Worm (Caenorhabditis elegans) whole organism, L4 larva: ENCODE measurements around the gene F23F12.3.

Experiments used
- F10B5.3 ChIP-seq: sonication (generic microtip); optimal IDR thresholded peaks from 2 replicates; lab custom pipeline; 2016; ENCODE audit warnings: mild to moderate bottlenecking, missing genetic modification characterization, missing compliant biosample characterization
- F26F4.8 ChIP-seq: fragments of 200-800 bp; sonication (Bioruptor generic); conservative IDR thresholded peaks from 2 replicates; pipeline ENCODE4 v1.3.6; 2022; ENCODE audit warnings: missing genetic modification characterization, missing compliant biosample characterization
- F37D6.2 ChIP-seq: sonication (generic microtip); optimal IDR thresholded peaks from 2 replicates; lab custom pipeline; 2016; ENCODE audit warnings: mild to moderate bottlenecking, missing genetic modification characterization, missing compliant biosample characterization
- T26A8.4 ChIP-seq: fragments of 200-800 bp; sonication (Bioruptor generic); IDR thresholded peaks from 2 replicates; pipeline ENCODE4 v1.3.6; 2022; ENCODE audit warnings: missing genetic modification characterization, missing compliant biosample characterization
- Y48G9A.11 ChIP-seq: fragments of 200-800 bp; sonication (Bioruptor generic); IDR thresholded peaks from 2 replicates; pipeline ENCODE4 v1.3.6; 2022; ENCODE audit warnings: missing genetic modification reagents, missing genetic modification characterization, missing compliant biosample characterization
- Y5F2A.4 ChIP-seq: fragments of 200-800 bp; sonication (Bioruptor generic); optimal IDR thresholded peaks from 2 replicates; lab custom pipeline; 2018; ENCODE audit warnings: mild to moderate bottlenecking, missing genetic modification characterization, missing compliant biosample characterization
- Y75B8A.6 ChIP-seq: fragments of 200-800 bp; sonication (Bioruptor generic); IDR thresholded peaks from 2 replicates; pipeline ENCODE4 v1.3.6; 2022; ENCODE audit warnings: missing genetic modification reagents, missing genetic modification characterization, missing compliant biosample characterization
- ZK337.2 ChIP-seq: fragments of 200-800 bp; sonication (Bioruptor generic); IDR thresholded peaks from 2 replicates; pipeline ENCODE4 v1.3.6; 2022; ENCODE audit warnings: missing genetic modification reagents, missing genetic modification characterization, missing compliant biosample characterization
- ZK546.5 ChIP-seq, 2 experiments: sonication (generic microtip); optimal IDR thresholded peaks; 2 replicates each; lab custom pipeline; 2017; ENCODE audit warnings: missing biosample characterization in 2 of 2, missing genetic modification characterization in 2 of 2
- aha-1 ChIP-seq: fragments of 150-350 bp; peaks from one replicate; lab custom pipeline; 2014; ENCODE audit warnings: missing biosample characterization, missing genetic modification characterization
- ama-1 ChIP-seq: fragments of 150-350 bp; optimal IDR thresholded peaks from 2 replicates; lab custom pipeline; 2014; ENCODE audit warnings: inconsistent platforms, mixed read lengths
- ceh-32 ChIP-seq: sonication (generic microtip); optimal IDR thresholded peaks from 2 replicates; lab custom pipeline; 2016; ENCODE audit warnings: mild to moderate bottlenecking, missing genetic modification characterization, missing compliant biosample characterization; ENCODE audit not compliant: poor library complexity
- ceh-44 ChIP-seq: fragments of 200-800 bp; sonication (Bioruptor generic); IDR thresholded peaks from 2 replicates; pipeline ENCODE4 v1.3.6; 2022; ENCODE audit warnings: missing genetic modification reagents, missing genetic modification characterization, missing compliant biosample characterization
- ceh-82 ChIP-seq: sonication (generic microtip); optimal IDR thresholded peaks from 2 replicates; lab custom pipeline; 2017; ENCODE audit warnings: missing biosample characterization, missing genetic modification characterization
- cey-2 ChIP-seq: sonication (generic microtip); optimal IDR thresholded peaks from 3 replicates; lab custom pipeline; 2017; ENCODE audit warnings: missing genetic modification characterization, mild to moderate bottlenecking, missing compliant biosample characterization, antibody characterized with exemption, borderline replicate concordance; ENCODE audit not compliant: insufficient read depth
- daf-12 ChIP-seq: fragments of 150-350 bp; optimal IDR thresholded peaks from 2 replicates; lab custom pipeline; 2014; ENCODE audit warnings: missing biosample characterization, missing genetic modification reagents, missing genetic modification characterization
- dmd-6 ChIP-seq: fragments of 200-800 bp; sonication (Bioruptor generic); IDR thresholded peaks from 2 replicates; pipeline ENCODE4 v1.3.6; 2022; ENCODE audit warnings: missing genetic modification reagents, missing genetic modification characterization, missing compliant biosample characterization
- fkh-10 ChIP-seq: fragments of 150-350 bp; optimal IDR thresholded peaks from 2 replicates; lab custom pipeline; 2014; ENCODE audit warnings: missing biosample characterization, missing genetic modification reagents, missing genetic modification characterization
- gei-8 ChIP-seq: fragments of 200-800 bp; sonication (Bioruptor generic); optimal IDR thresholded peaks from 2 replicates; lab custom pipeline; 2018; ENCODE audit warnings: mild to moderate bottlenecking, missing genetic modification characterization, missing compliant biosample characterization
- hmg-1.1 ChIP-seq: fragments of 200-800 bp; sonication (Bioruptor generic); IDR thresholded peaks from 2 replicates; pipeline ENCODE4 v1.3.6; 2022; ENCODE audit warnings: missing genetic modification reagents, missing genetic modification characterization, missing compliant biosample characterization
- madf-5 ChIP-seq, 2 experiments: fragments of 200-800 bp; sonication (Bioruptor generic); IDR thresholded peaks; 2 replicates each; pipeline ENCODE4 v1.3.6; 2022; ENCODE audit warnings: missing compliant biosample characterization in 2 of 2, missing genetic modification characterization in 2 of 2
- mdt-29 ChIP-seq: fragments of 200-800 bp; sonication (Bioruptor generic); IDR thresholded peaks from 2 replicates; pipeline ENCODE4 v1.3.6; 2022; ENCODE audit warnings: missing genetic modification reagents, missing genetic modification characterization, missing compliant biosample characterization
- mxl-3 ChIP-seq: fragments of 200-800 bp; sonication (Bioruptor generic); optimal IDR thresholded peaks from 2 replicates; lab custom pipeline; 2018; ENCODE audit warnings: mild to moderate bottlenecking, missing genetic modification characterization, missing compliant biosample characterization
- nhr-102 ChIP-seq: sonication (generic microtip); optimal IDR thresholded peaks from 2 replicates; lab custom pipeline; 2016; ENCODE audit warnings: mild to moderate bottlenecking, missing genetic modification characterization, moderate library complexity, missing compliant biosample characterization
- nhr-42 ChIP-seq: fragments of 200-800 bp; sonication (Bioruptor generic); IDR thresholded peaks from 2 replicates; pipeline ENCODE4 v1.3.6; 2022; ENCODE audit warnings: missing genetic modification characterization, missing compliant biosample characterization
- nhr-48 ChIP-seq: sonication (generic microtip); optimal IDR thresholded peaks from 2 replicates; lab custom pipeline; 2016; ENCODE audit warnings: mild to moderate bottlenecking, missing genetic modification characterization, missing compliant biosample characterization
- nhr-77 ChIP-seq: fragments of 150-350 bp; optimal IDR thresholded peaks from 2 replicates; lab custom pipeline; 2014; ENCODE audit warnings: missing biosample characterization, missing genetic modification characterization
- pha-4 ChIP-seq, 2 experiments: fragments of 150-350 bp in 1 of 2; fragments of 200-800 bp in 1 of 2; sonication (Bioruptor generic) in 1 of 2; IDR thresholded peaks in 1 of 2; optimal IDR thresholded peaks in 1 of 2; 2 replicates each; pipeline versions ENCODE4 v1.3.6 to Lab custom; 2014 to 2022; ENCODE audit warnings: missing genetic modification characterization in 2 of 2, missing genetic modification reagents in 2 of 2, missing biosample characterization in 1 of 2, missing compliant biosample characterization in 1 of 2
- php-3 ChIP-seq: fragments of 200-800 bp; sonication (Bioruptor generic); IDR thresholded peaks from 2 replicates; pipeline ENCODE4 v1.3.6; 2022; ENCODE audit warnings: missing genetic modification reagents, missing genetic modification characterization, missing compliant biosample characterization
- set-16 ChIP-seq: fragments of 200-800 bp; sonication (Bioruptor generic); IDR thresholded peaks from 2 replicates; pipeline ENCODE4 v1.3.6; 2022; ENCODE audit warnings: missing genetic modification reagents, missing genetic modification characterization, missing compliant biosample characterization
- unc-130 ChIP-seq: sonication (generic microtip); optimal IDR thresholded peaks from 2 replicates; lab custom pipeline; 2016; ENCODE audit warnings: missing genetic modification reagents, missing genetic modification characterization, missing compliant biosample characterization
- zip-11 ChIP-seq: fragments of 200-800 bp; sonication (Bioruptor generic); IDR thresholded peaks from 2 replicates; pipeline ENCODE4 v1.3.6; 2022; ENCODE audit warnings: missing genetic modification characterization, missing compliant biosample characterization

The F23F12.3 gene

DNA sequence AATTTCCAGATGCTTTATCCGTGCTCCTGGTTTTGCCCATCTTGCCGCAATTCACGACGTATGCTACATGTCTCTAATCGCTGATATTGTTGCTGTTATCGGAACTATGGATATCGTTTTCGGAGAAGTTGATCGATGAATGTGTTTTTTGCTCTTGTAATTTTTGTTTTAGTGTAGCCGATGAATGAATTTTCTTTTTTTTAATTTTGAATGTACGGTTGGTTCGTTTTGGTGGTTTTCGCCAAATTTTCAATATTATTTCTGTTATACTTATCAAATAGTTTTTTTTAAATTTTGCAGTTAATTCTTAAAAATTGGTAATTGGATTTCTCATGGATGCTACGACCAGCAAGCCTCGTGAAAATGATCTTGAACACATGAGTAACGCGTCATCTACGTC lies 33.3 kb upstream of the F23F12.3 start, which contains the start of gene T26A5.2:
Gene T26A5.2 (plus strand): TSS at position 301 of the 400 bp plus-strand sequence.
- peak; percentile 4 for TF ChIP-seq aha-1 (tag; lab: Kevin White, UChicago)
- no peak for TF ChIP-seq fkh-10 (GFP tag; lab: Kevin White, UChicago)
- TF ChIP-seq mxl-3 (GFP tag; lab: Kevin White, UChicago): no peak
- no peak for TF ChIP-seq Y5F2A.4 (GFP tag; lab: Kevin White, UChicago)

ce11 chrIII:6471451-6471850 lies 28.9 kb upstream of the F23F12.3 start, which contains the start of gene wht-6:
Gene wht-6 (plus strand): TSS chrIII:6471751.
- TF ChIP-seq nhr-42 (GFP tag; lab: Robert Waterston, UW): no peak
- TF ChIP-seq Y48G9A.11 (GFP tag; lab: Robert Waterston, UW): no peak
- TF ChIP-seq unc-130 (GFP tag; lab: Kevin White, UChicago): no peak
- TF ChIP-seq gei-8 (GFP tag; lab: Kevin White, UChicago): no peak

DNA sequence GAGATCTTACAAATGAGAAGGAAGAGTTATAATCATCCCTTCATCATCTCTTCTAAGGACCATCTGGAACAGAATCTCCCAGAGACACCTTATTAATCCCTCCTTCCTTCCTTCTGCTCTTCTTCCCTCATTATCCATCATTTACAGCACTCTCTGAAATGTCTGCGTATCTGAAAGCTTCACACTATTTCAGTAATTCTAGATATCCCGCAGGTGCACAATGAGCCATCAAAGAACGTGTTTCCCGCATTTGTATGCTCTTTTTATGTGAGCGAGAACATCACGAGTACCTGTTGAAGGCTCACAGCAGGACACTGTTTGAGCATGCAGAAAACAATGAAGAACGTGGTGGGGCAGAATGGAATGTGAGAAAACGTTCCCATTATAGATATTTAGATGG lies 23.9 kb upstream of the F23F12.3 start:
- TF ChIP-seq hmg-1.1 (GFP tag; lab: Robert Waterston, UW): no peak
- TF ChIP-seq ceh-32: no peak
- TF ChIP-seq nhr-48 (tag; lab: Kevin White, UChicago): no peak
- no peak for TF ChIP-seq aha-1 (tag; lab: Kevin White, UChicago)
- TF ChIP-seq php-3: no peak
- no peak for TF ChIP-seq nhr-77 (tag; lab: Kevin White, UChicago)
- TF ChIP-seq ZK546.5 (tag; optimal IDR thresholded peaks at IDR 0.05; lab: Kevin White, UChicago): no peak
- TF ChIP-seq F10B5.3 (tag; lab: Kevin White, UChicago): no peak
- TF ChIP-seq F26F4.8: no peak
- TF ChIP-seq zip-11: no peak
- TF ChIP-seq ZK337.2 (GFP tag; lab: Robert Waterston, UW): no peak
- TF ChIP-seq T26A8.4 (GFP tag; lab: Robert Waterston, UW): no peak
- TF ChIP-seq cey-2: no peak
- TF ChIP-seq ceh-82 (tag; lab: Kevin White, UChicago): no peak
- no peak for TF ChIP-seq dmd-6 (GFP tag; lab: Robert Waterston, UW)
- TF ChIP-seq pha-4 (GFP tag; IDR thresholded peaks at IDR 0.05; lab: Robert Waterston, UW): no peak
- TF ChIP-seq pha-4 (tag; optimal IDR thresholded peaks at IDR 0.05; lab: Kevin White, UChicago): no peak
- TF ChIP-seq ama-1 (lab: Kevin White, UChicago): no peak
- TF ChIP-seq Y75B8A.6 (GFP tag; lab: Robert Waterston, UW): no peak
- TF ChIP-seq daf-12 (tag; lab: Kevin White, UChicago): no peak

ce11 chrIII:6478256-6479004 lies 21.9 kb upstream of the F23F12.3 start, which contains the start of gene zip-8:
Gene zip-8 (plus strand): TSS chrIII:6478955.
- peak; percentile 71 for TF ChIP-seq aha-1 (tag; lab: Kevin White, UChicago)
- TF ChIP-seq set-16 (GFP tag; lab: Robert Waterston, UW): peak; percentile 66
- TF ChIP-seq mdt-29: no peak
- TF ChIP-seq nhr-102 (tag; lab: Kevin White, UChicago): no peak
- no peak for TF ChIP-seq F37D6.2
- TF ChIP-seq ZK546.5 (tag; optimal IDR thresholded peaks at IDR 0.05; lab: Kevin White, UChicago): no peak

ce11 chrIII:6479439-6479838 lies 20.9 kb upstream of the F23F12.3 start:
- TF ChIP-seq ceh-44 (no peak), aha-1 (tag; lab: Kevin White, UChicago) (peak; percentile 93), madf-5 (GFP tag; IDR thresholded peaks at IDR 0.05; lab: Robert Waterston, UW) (no peak)
